Worm (Caenorhabditis elegans) whole organism, L2 larva: ENCODE results near the gene F35F10.6.

ENCODE experiments used
- aly-2 ChIP-seq: fragments of 150-350 bp; optimal IDR thresholded peaks from 2 replicates; lab custom pipeline; 2014; ENCODE audit warnings: missing biosample characterization, missing genetic modification characterization
- fos-1 ChIP-seq: fragments of 150-350 bp; optimal IDR thresholded peaks from 2 replicates; lab custom pipeline; 2014; ENCODE audit warnings: missing biosample characterization, missing genetic modification characterization
- nhr-237 ChIP-seq: fragments of 150-350 bp; optimal IDR thresholded peaks from 2 replicates; lab custom pipeline; 2014; ENCODE audit warnings: missing biosample characterization, missing genetic modification characterization
- skn-1 ChIP-seq: sonication (generic microtip); optimal IDR thresholded peaks from 2 replicates; lab custom pipeline; 2017; ENCODE audit warnings: missing biosample characterization, missing genetic modification characterization
- snpc-4 ChIP-seq: fragments of 150-350 bp; optimal IDR thresholded peaks from 2 replicates; lab custom pipeline; 2014; ENCODE audit warnings: missing biosample characterization, missing genetic modification characterization
- unc-39 ChIP-seq: fragments of 150-350 bp; optimal IDR thresholded peaks from 2 replicates; lab custom pipeline; 2014; ENCODE audit warnings: missing biosample characterization, missing genetic modification characterization
- unc-55 ChIP-seq: fragments of 150-350 bp; sonication (generic microtip); optimal IDR thresholded peaks from 3 replicates; lab custom pipeline; 2014; ENCODE audit warnings: missing biosample characterization, missing genetic modification reagents, missing genetic modification characterization
- ztf-4 ChIP-seq: fragments of 150-350 bp; optimal IDR thresholded peaks from 2 replicates; lab custom pipeline; 2014; ENCODE audit warnings: missing biosample characterization, missing genetic modification characterization

DNA sequence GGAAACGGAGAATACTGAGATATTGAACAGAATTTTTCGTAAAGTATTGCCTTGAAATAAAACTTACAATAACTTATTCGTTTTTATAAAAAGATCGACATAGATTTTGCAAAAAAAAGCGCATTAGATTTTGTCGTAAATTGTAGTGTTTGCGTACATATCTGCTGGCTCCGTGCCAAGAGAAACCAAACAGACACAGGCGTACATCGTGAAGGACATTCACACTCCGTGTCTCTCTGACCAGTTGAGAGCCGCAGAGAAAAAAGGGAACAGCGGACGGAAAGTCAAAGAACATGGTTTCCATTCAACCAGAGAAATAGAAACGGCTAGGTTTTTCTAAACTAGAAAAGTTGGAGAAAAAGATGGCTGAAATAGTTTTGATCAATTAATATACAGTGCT is 26.1 kb upstream of the F35F10.6 start, which contains the start of gene arrd-19:
- TF ChIP-seq fos-1 (tag; lab: Kevin White, UChicago) = peak; percentile 72
- TF ChIP-seq ztf-4 (tag; lab: Kevin White, UChicago) = peak; percentile 40
- no peak for TF ChIP-seq skn-1
- no peak for TF ChIP-seq unc-39 (tag; lab: Kevin White, UChicago)
- TF ChIP-seq snpc-4 (tag; lab: Kevin White, UChicago) = peak; percentile 31
- TF ChIP-seq aly-2 (tag; lab: Kevin White, UChicago) = no peak
- TF ChIP-seq nhr-237 (tag; lab: Kevin White, UChicago) = no peak
- peak; percentile 69 for TF ChIP-seq unc-55 (GFP tag; lab: Kevin White, UChicago)
